Worm (Caenorhabditis elegans) whole organism, midembryonic: ENCODE measurements around the gene decr-1.1.

Experiments
- T22C8.4 ChIP-seq: fragments of 200-800 bp; sonication (Bioruptor generic); IDR thresholded peaks from 2 replicates; pipeline ENCODE4 v1.3.6; 2022; ENCODE audit warnings: missing genetic modification characterization, missing compliant biosample characterization
- cog-1 ChIP-seq: sonication (generic microtip); optimal IDR thresholded peaks from 2 replicates; lab custom pipeline; 2016; ENCODE audit warnings: missing genetic modification characterization, missing compliant biosample characterization
- klf-2 ChIP-seq: fragments of 200-800 bp; sonication (Bioruptor generic); conservative IDR thresholded peaks from 2 replicates; pipeline ENCODE4 v1.3.6; 2022; ENCODE audit warnings: missing genetic modification reagents, missing genetic modification characterization, missing compliant biosample characterization
- med-1 ChIP-seq: sonication (generic microtip); optimal IDR thresholded peaks from 2 replicates; lab custom pipeline; 2017; ENCODE audit warnings: missing genetic modification characterization, mild to moderate bottlenecking, missing compliant biosample characterization, antibody characterized with exemption, missing genetic modification reagents; ENCODE audit not compliant: insufficient read depth
- ref-1 ChIP-seq: fragments of 200-800 bp; sonication (Bioruptor generic); conservative IDR thresholded peaks from 2 replicates; pipeline ENCODE4 v1.3.6; 2022; ENCODE audit warnings: missing genetic modification reagents, missing genetic modification characterization, missing compliant biosample characterization
- tab-1 ChIP-seq: fragments of 200-800 bp; sonication (Bioruptor generic); IDR thresholded peaks from 2 replicates; pipeline ENCODE4 v1.3.6; 2022; ENCODE audit warnings: missing genetic modification characterization, missing compliant biosample characterization
- ztf-23 ChIP-seq: fragments of 200-800 bp; sonication (Bioruptor generic); IDR thresholded peaks from 2 replicates; pipeline ENCODE4 v1.3.6; 2022; ENCODE audit warnings: missing genetic modification reagents, missing genetic modification characterization, missing compliant biosample characterization
- ztf-29 ChIP-seq: fragments of 200-800 bp; sonication (Bioruptor generic); IDR thresholded peaks from 2 replicates; pipeline ENCODE4 v1.3.6; 2022; ENCODE audit warnings: missing genetic modification reagents, missing genetic modification characterization, missing compliant biosample characterization

DNA sequence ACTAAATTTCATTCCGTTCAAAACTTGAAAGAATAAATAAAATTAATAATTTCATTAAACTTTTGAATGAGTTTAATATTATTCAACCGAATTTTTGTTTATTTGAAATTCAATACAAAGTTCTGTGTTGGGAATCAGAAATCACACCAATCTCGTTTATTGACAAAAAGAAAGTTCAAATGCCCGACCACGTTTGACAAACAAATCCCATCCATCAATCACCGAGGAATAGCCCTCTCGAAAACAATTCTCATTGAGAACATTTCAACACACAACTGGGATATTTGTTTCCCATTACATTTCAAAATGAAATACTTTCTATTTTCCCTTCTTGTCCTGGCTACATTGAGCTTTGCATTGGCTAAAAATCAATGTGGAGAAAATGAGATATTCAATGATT lies 4.3 kb upstream of the decr-1.1 start, which contains the start of gene F53C11.9:
- TF ChIP-seq ztf-29 (GFP tag; lab: Robert Waterston, UW) (no peak), ref-1 (GFP tag; lab: Robert Waterston, UW) (no peak), klf-2 (GFP tag; lab: Robert Waterston, UW) (no peak), tab-1 (GFP tag; lab: Robert Waterston, UW) (no peak), med-1 (no peak), T22C8.4 (GFP tag; lab: Robert Waterston, UW) (no peak), cog-1 (tag; lab: Kevin White, UChicago) (no peak), ztf-23 (no peak)
